Worm (Caenorhabditis elegans) whole organism, midembryonic: Measurements from ENCODE around the gene yju-2.

Experiments used
- T22C8.4 ChIP-seq: fragments of 200-800 bp; sonication (Bioruptor generic); IDR thresholded peaks from 2 replicates; pipeline ENCODE4 v1.3.6; 2022; ENCODE audit warnings: missing genetic modification characterization, missing compliant biosample characterization
- flt-1 ChIP-seq: fragments of 200-800 bp; sonication (Bioruptor generic); IDR thresholded peaks from 2 replicates; pipeline ENCODE4 v1.3.6; 2022; ENCODE audit warnings: missing genetic modification characterization, missing compliant biosample characterization
- klf-2 ChIP-seq: fragments of 200-800 bp; sonication (Bioruptor generic); conservative IDR thresholded peaks from 2 replicates; pipeline ENCODE4 v1.3.6; 2022; ENCODE audit warnings: missing genetic modification reagents, missing genetic modification characterization, missing compliant biosample characterization
- ztf-23 ChIP-seq: fragments of 200-800 bp; sonication (Bioruptor generic); IDR thresholded peaks from 2 replicates; pipeline ENCODE4 v1.3.6; 2022; ENCODE audit warnings: missing genetic modification reagents, missing genetic modification characterization, missing compliant biosample characterization
- ztf-29 ChIP-seq: fragments of 200-800 bp; sonication (Bioruptor generic); IDR thresholded peaks from 2 replicates; pipeline ENCODE4 v1.3.6; 2022; ENCODE audit warnings: missing genetic modification reagents, missing genetic modification characterization, missing compliant biosample characterization

DNA sequence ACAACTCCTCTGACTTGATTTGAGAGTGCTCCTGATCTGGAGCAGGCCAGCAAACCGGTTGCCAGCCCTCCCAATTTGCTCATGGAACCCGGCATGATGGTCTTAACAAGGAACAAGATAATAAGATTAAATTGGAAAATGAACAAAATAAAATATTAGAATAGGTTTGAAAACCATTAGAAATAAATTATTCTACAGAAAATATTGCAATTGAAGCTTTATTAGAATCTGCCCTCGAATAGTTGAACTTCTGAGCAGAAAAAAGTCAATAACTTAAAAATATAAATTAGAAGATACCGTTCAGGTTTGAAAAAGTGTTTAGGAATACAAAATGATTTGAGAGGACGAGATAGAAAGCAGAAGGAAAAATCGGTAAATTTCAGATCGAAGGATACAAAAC, 25.4 kb upstream of the yju-2 start, which contains the start of gene nuo-4:
- no peak for TF ChIP-seq klf-2
- TF ChIP-seq ztf-29 (GFP tag; lab: Robert Waterston, UW) = no peak
- 0 out of 2 replicates have a peak, but pooled peaks have one; percentile 38 for TF ChIP-seq flt-1 (GFP tag; lab: Robert Waterston, UW)
- no peak for TF ChIP-seq T22C8.4 (GFP tag; lab: Robert Waterston, UW)
- TF ChIP-seq ztf-23 (GFP tag; lab: Robert Waterston, UW) = no peak
